Worm (Caenorhabditis elegans) whole organism, L3 larva: ENCODE data around the gene txt-8.
"Not testable (repeated sequence)": the region's sequence is repeated elsewhere in the genome, so short reads cannot be mapped to it uniquely, and the experiment has no call there.

Experiments
- R02D3.7 ChIP-seq: fragments of 150-350 bp; optimal IDR thresholded peaks from 2 replicates; lab custom pipeline; 2014; ENCODE audit warnings: missing biosample characterization, missing genetic modification characterization
- ZK546.5 ChIP-seq: sonication (generic microtip); optimal IDR thresholded peaks from 2 replicates; lab custom pipeline; 2017; ENCODE audit warnings: missing biosample characterization, missing genetic modification characterization
- aly-2 ChIP-seq: fragments of 150-350 bp; optimal IDR thresholded peaks from 2 replicates; lab custom pipeline; 2014; ENCODE audit warnings: missing biosample characterization, missing genetic modification characterization
- ceh-16 ChIP-seq: sonication (generic microtip); optimal IDR thresholded peaks from 2 replicates; lab custom pipeline; 2017; ENCODE audit warnings: missing biosample characterization, missing genetic modification characterization
- ceh-28 ChIP-seq: fragments of 150-350 bp; optimal IDR thresholded peaks from 2 replicates; lab custom pipeline; 2014; ENCODE audit warnings: missing biosample characterization, missing genetic modification reagents, missing genetic modification characterization
- ceh-82 ChIP-seq: fragments of 150-350 bp; optimal IDR thresholded peaks from 2 replicates; lab custom pipeline; 2014; ENCODE audit warnings: missing biosample characterization, missing genetic modification characterization
- daf-12 ChIP-seq: fragments of 150-350 bp; optimal IDR thresholded peaks from 2 replicates; lab custom pipeline; 2014; ENCODE audit warnings: missing biosample characterization, missing genetic modification reagents, missing genetic modification characterization
- egl-27 ChIP-seq: sonication (generic microtip); optimal IDR thresholded peaks from 4 replicates; lab custom pipeline; 2017; ENCODE audit warnings: missing biosample characterization, missing genetic modification reagents, missing genetic modification characterization
- egl-5 ChIP-seq: fragments of 150-350 bp; optimal IDR thresholded peaks from 2 replicates; lab custom pipeline; 2017; ENCODE audit warnings: missing biosample characterization, missing genetic modification reagents, missing genetic modification characterization, inconsistent platforms
- elt-1 ChIP-seq: fragments of 150-350 bp; optimal IDR thresholded peaks from 2 replicates; lab custom pipeline; 2014; ENCODE audit warnings: missing biosample characterization, missing genetic modification characterization
- elt-2 ChIP-seq: sonication (generic microtip); optimal IDR thresholded peaks from 2 replicates; lab custom pipeline; 2016; ENCODE audit warnings: missing genetic modification reagents, mild to moderate bottlenecking, missing genetic modification characterization, missing compliant biosample characterization
- elt-3 ChIP-seq, 3 experiments: fragments of 150-350 bp in 1 of 3; sonication (generic microtip) in 2 of 3; optimal IDR thresholded peaks; 2 replicates in 2 of 3; 4 replicates in 1 of 3; lab custom pipeline; 2014 to 2017; ENCODE audit warnings: missing biosample characterization in 3 of 3, missing genetic modification characterization in 3 of 3
- eor-1 ChIP-seq, 2 experiments: fragments of 150-350 bp; optimal IDR thresholded peaks; 2 replicates each; lab custom pipeline; 2014 to 2018; ENCODE audit warnings: missing biosample characterization in 2 of 2, missing genetic modification characterization in 2 of 2
- fkh-10 ChIP-seq: sonication (generic microtip); optimal IDR thresholded peaks from 2 replicates; lab custom pipeline; 2017; ENCODE audit warnings: missing biosample characterization, missing genetic modification reagents, missing genetic modification characterization
- fos-1 ChIP-seq: fragments of 150-350 bp; optimal IDR thresholded peaks from 2 replicates; lab custom pipeline; 2014; ENCODE audit warnings: missing biosample characterization, missing genetic modification characterization
- jun-1 ChIP-seq: fragments of 150-350 bp; optimal IDR thresholded peaks from 2 replicates; lab custom pipeline; 2014; ENCODE audit warnings: missing biosample characterization, missing genetic modification reagents, missing genetic modification characterization
- lin-15B ChIP-seq: fragments of 150-350 bp; optimal IDR thresholded peaks from 2 replicates; lab custom pipeline; 2014; ENCODE audit warnings: missing biosample characterization, missing genetic modification characterization
- lsy-12 ChIP-seq: sonication (generic microtip); optimal IDR thresholded peaks from 2 replicates; lab custom pipeline; 2016; ENCODE audit warnings: mild to moderate bottlenecking, missing genetic modification characterization, missing compliant biosample characterization
- mdl-1 ChIP-seq: fragments of 150-350 bp; optimal IDR thresholded peaks from 2 replicates; lab custom pipeline; 2014; ENCODE audit warnings: missing biosample characterization, missing genetic modification characterization
- nfya-1 ChIP-seq: sonication (generic microtip); optimal IDR thresholded peaks from 2 replicates; lab custom pipeline; 2017; ENCODE audit warnings: missing genetic modification characterization, mild to moderate bottlenecking, missing compliant biosample characterization, antibody characterized with exemption, moderate library complexity; ENCODE audit not compliant: insufficient read depth
- nhr-11 ChIP-seq: fragments of 150-350 bp; optimal IDR thresholded peaks from 2 replicates; lab custom pipeline; 2014; ENCODE audit warnings: missing biosample characterization, missing genetic modification characterization
- nhr-12 ChIP-seq: fragments of 150-350 bp; optimal IDR thresholded peaks from 2 replicates; lab custom pipeline; 2014; ENCODE audit warnings: missing biosample characterization, missing genetic modification characterization
- nhr-23 ChIP-seq: fragments of 150-350 bp; optimal IDR thresholded peaks from 2 replicates; lab custom pipeline; 2014; ENCODE audit warnings: missing biosample characterization, missing genetic modification reagents, missing genetic modification characterization
- nhr-237 ChIP-seq: fragments of 150-350 bp; optimal IDR thresholded peaks from 2 replicates; lab custom pipeline; 2014; ENCODE audit warnings: missing biosample characterization, missing genetic modification characterization
- nhr-25 ChIP-seq: sonication (generic microtip); optimal IDR thresholded peaks from 2 replicates; lab custom pipeline; 2017; ENCODE audit warnings: missing biosample characterization, missing genetic modification characterization
- nhr-28 ChIP-seq: fragments of 150-350 bp; optimal IDR thresholded peaks from 2 replicates; lab custom pipeline; 2014; ENCODE audit warnings: missing biosample characterization, missing genetic modification characterization
- nhr-77 ChIP-seq: fragments of 150-350 bp; optimal IDR thresholded peaks from 2 replicates; lab custom pipeline; 2014; ENCODE audit warnings: missing biosample characterization, missing genetic modification characterization
- pha-4 ChIP-seq: fragments of 150-350 bp; optimal IDR thresholded peaks from 2 replicates; lab custom pipeline; 2014; ENCODE audit warnings: missing biosample characterization, missing genetic modification reagents, missing genetic modification characterization
- pqm-1 ChIP-seq: fragments of 150-350 bp; optimal IDR thresholded peaks from 2 replicates; lab custom pipeline; 2017; ENCODE audit warnings: missing biosample characterization, missing genetic modification characterization, inconsistent platforms
- sea-2 ChIP-seq: fragments of 150-350 bp; sonication (generic microtip); optimal IDR thresholded peaks from 4 replicates; lab custom pipeline; 2014; ENCODE audit warnings: missing biosample characterization, missing genetic modification reagents, missing genetic modification characterization
- snpc-4 ChIP-seq: fragments of 150-350 bp; optimal IDR thresholded peaks from 2 replicates; lab custom pipeline; 2014; ENCODE audit warnings: missing biosample characterization, missing genetic modification characterization
- unc-39 ChIP-seq: sonication (generic microtip); optimal IDR thresholded peaks from 4 replicates; lab custom pipeline; 2017; ENCODE audit warnings: missing biosample characterization, missing genetic modification characterization
- unc-62 ChIP-seq: fragments of 150-350 bp; sonication (generic microtip); optimal IDR thresholded peaks from 4 replicates; lab custom pipeline; 2014; ENCODE audit warnings: missing biosample characterization, missing genetic modification reagents, missing genetic modification characterization
- zag-1 ChIP-seq: fragments of 150-350 bp; optimal IDR thresholded peaks from 2 replicates; lab custom pipeline; 2014; ENCODE audit warnings: missing biosample characterization, missing genetic modification characterization
- ztf-11 ChIP-seq: fragments of 150-350 bp; optimal IDR thresholded peaks from 2 replicates; lab custom pipeline; 2014; ENCODE audit warnings: missing biosample characterization, missing genetic modification characterization
- ztf-4 ChIP-seq: fragments of 150-350 bp; optimal IDR thresholded peaks from 2 replicates; lab custom pipeline; 2014; ENCODE audit warnings: missing biosample characterization, missing genetic modification characterization

Gene txt-8

DNA sequence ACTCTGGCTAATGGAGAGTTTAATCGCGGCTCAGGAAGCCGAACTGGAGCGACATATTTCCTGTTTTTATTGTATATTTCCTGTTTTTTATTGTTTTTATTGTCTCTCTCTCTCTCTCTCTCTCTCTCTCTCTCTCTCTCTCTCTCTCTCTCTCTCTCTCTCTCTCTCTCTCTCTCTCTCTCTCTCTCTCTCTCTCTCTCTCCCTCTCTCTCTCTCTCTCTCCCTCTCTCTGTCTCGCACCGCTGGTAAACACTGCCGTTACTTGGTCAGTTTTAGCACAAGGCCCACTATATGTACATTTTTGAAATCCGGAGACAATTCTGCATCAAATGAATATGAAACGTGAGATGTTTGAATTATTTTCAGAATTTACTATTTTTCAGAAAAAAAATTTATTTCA, 16.7 kb downstream of the txt-8 start:
- TF ChIP-seq egl-5 (tag; lab: Kevin White, UChicago): no peak
- TF ChIP-seq nhr-11 (tag; lab: Kevin White, UChicago): no peak
- TF ChIP-seq ztf-11 (tag; lab: Kevin White, UChicago): no peak
- TF ChIP-seq ZK546.5 (tag; lab: Kevin White, UChicago): no peak
- no peak for TF ChIP-seq aly-2 (tag; lab: Kevin White, UChicago)
- no peak for TF ChIP-seq unc-39 (tag; lab: Kevin White, UChicago)
- no peak for TF ChIP-seq daf-12 (tag; lab: Kevin White, UChicago)
- no peak for TF ChIP-seq lin-15B (tag; lab: Kevin White, UChicago)
- TF ChIP-seq nfya-1 (tag; lab: Kevin White, UChicago): no peak
- TF ChIP-seq ceh-16 (tag; lab: Kevin White, UChicago): no peak
- TF ChIP-seq pqm-1 (tag; lab: Kevin White, UChicago): no peak
- TF ChIP-seq elt-3 (tag; optimal IDR thresholded peaks at IDR 0.05; lab: Kevin White, UChicago): no peak
- no peak for TF ChIP-seq zag-1 (tag; lab: Kevin White, UChicago)
- no peak for TF ChIP-seq snpc-4 (tag; lab: Kevin White, UChicago)
- TF ChIP-seq fos-1 (tag; lab: Kevin White, UChicago): no peak
- TF ChIP-seq unc-62 (GFP tag; lab: Kevin White, UChicago): no peak
- no peak for TF ChIP-seq elt-1 (tag; lab: Kevin White, UChicago)
- no peak for TF ChIP-seq sea-2
- no peak for TF ChIP-seq nhr-12 (tag; lab: Kevin White, UChicago)
- no peak for TF ChIP-seq jun-1 (tag; lab: Kevin White, UChicago)

DNA sequence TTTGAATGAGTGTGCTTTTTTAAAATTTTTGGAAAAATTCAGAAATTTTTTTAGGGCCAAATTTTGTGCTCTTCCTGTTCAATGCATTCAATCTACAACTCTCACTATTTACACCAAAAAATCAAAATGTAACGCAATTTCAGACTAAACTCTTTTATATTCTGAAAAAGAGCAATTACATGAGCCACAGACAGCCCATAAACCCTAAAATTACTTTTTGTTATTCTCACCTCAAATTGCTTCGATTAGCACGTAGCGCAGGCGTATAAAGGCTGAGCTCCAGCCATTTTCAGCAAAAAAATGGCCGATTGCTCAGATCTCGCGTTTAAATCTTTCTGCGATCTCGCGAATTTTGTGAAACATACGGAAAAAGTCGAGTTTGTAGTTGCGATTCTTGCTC, 17.3 kb downstream of the txt-8 start, which contains the start of gene srw-82:
Gene srw-82, plus strand, starts transcription at position 301 of the 400 bp plus-strand sequence.
- TF ChIP-seq ZK546.5 (tag; lab: Kevin White, UChicago) (no peak), lin-15B (tag; lab: Kevin White, UChicago) (no peak), eor-1 (tag; optimal IDR thresholded peaks at IDR 0.05; lab: Kevin White, UChicago) (no peak), nhr-28 (tag; lab: Kevin White, UChicago) (no peak)

ce11 chrV:18434961-18435360, 20.8 kb downstream of the txt-8 start, which contains the start of gene ZK262.20:
Gene ZK262.20 (minus strand): TSS chrV:18435061.
- no peak for TF ChIP-seq fkh-10 (GFP tag; lab: Kevin White, UChicago)
- no peak for TF ChIP-seq pha-4 (tag; lab: Kevin White, UChicago)
- TF ChIP-seq nhr-11 (tag; lab: Kevin White, UChicago): no peak
- TF ChIP-seq sea-2: no peak
- no peak for TF ChIP-seq zag-1 (tag; lab: Kevin White, UChicago)
- no peak for TF ChIP-seq daf-12 (tag; lab: Kevin White, UChicago)
- TF ChIP-seq nhr-237 (tag; lab: Kevin White, UChicago): no peak
- no peak for TF ChIP-seq ztf-4
- no peak for TF ChIP-seq ztf-11 (tag; lab: Kevin White, UChicago)
- no peak for TF ChIP-seq pqm-1 (tag; lab: Kevin White, UChicago)
- no peak for TF ChIP-seq snpc-4 (tag; lab: Kevin White, UChicago)
- TF ChIP-seq fos-1 (tag; lab: Kevin White, UChicago): no peak
- no peak for TF ChIP-seq nfya-1 (tag; lab: Kevin White, UChicago)

DNA sequence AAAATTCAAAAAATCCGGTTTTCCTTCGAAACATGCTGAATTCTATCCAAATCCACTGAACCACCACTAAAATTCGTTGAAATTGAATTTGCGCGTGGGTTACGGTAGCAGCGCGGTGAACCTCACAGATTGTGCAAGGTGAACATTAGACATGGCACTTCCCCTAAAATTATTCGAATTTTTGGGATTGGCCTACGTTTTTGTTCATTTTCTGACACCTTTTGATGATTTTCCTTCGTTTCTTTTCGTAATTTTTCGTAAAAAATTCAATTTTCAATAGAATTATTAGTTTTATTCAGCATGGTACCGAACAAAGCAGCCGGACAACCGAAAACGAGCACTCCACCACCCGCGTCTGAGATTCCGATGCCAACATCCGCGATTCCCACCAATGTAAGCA, 23.9 kb downstream of the txt-8 start, which contains the start of gene ZK262.8:
Gene ZK262.8, plus strand, starts transcription at position 301 of the 400 bp plus-strand sequence.
- TF ChIP-seq jun-1 (tag; lab: Kevin White, UChicago) (no peak), nhr-25 (tag; lab: Kevin White, UChicago) (no peak), nhr-11 (tag; lab: Kevin White, UChicago) (no peak), R02D3.7 (tag; lab: Kevin White, UChicago) (no peak)

DNA sequence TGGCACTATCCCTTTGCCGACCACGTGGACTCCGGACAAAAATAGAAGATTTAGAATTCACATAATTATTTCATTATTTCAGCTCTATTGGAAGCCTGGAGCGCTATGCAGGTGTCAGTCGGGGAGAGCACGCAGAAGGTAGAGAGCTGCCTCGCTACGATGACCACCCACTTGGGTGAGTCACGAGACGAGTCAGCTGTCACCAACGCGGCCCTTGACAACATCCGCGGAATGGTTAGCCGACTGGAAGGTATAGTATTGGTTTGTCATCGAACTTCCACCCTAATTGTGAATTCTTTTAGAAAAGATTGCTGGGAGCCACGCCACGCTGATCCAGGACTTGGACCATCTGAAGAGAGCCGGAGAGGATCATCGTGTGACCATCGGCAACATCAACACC, 25.3 kb downstream of the txt-8 start, which contains the start of gene ZK262.9:
Gene ZK262.9, plus strand, starts transcription at position 301 of the 400 bp plus-strand sequence.
- TF ChIP-seq unc-62 (GFP tag; lab: Kevin White, UChicago); unc-39 (tag; lab: Kevin White, UChicago); ceh-82: not testable (repeated sequence)
- TF ChIP-seq, all 47 proteins: peak for 0; not testable (repeated sequence) for 47

- TF ChIP-seq nhr-11 (tag; lab: Kevin White, UChicago): no peak
- TF ChIP-seq egl-27: no peak
- no peak for TF ChIP-seq mdl-1 (tag; lab: Kevin White, UChicago)
- TF ChIP-seq elt-2 (tag; lab: Kevin White, UChicago): no peak
- TF ChIP-seq ceh-28 (tag; lab: Kevin White, UChicago): no peak
- no peak for TF ChIP-seq lsy-12 (tag; lab: Kevin White, UChicago)
- TF ChIP-seq nhr-23 (tag; lab: Kevin White, UChicago): no peak
- no peak for TF ChIP-seq nhr-28 (tag; lab: Kevin White, UChicago)
- no peak for TF ChIP-seq nhr-77
- no peak for TF ChIP-seq ceh-82
- TF ChIP-seq fos-1 (tag; lab: Kevin White, UChicago): no peak
Measured at ce11 chrV:18444118-18444517, 30.0 kb downstream of the txt-8 start, which contains the start of gene ZK228.1. Gene ZK228.1 (plus strand): TSS chrV:18444418.
